Worm (Caenorhabditis elegans): Measurements from ENCODE around the gene K02G10.5.

The K02G10.5 gene

ce11 chrX:4691148-4691773 is at the start of gene K02G10.5:
Gene K02G10.5 (minus strand): TSS chrX:4691198.
- TF ChIP-seq ceh-2 (tag; optimal IDR thresholded peaks at IDR 0.05) = no peak
- no peak for TF ChIP-seq C38D4.7 (GFP tag; optimal IDR thresholded peaks at IDR 0.05)
- no peak for TF ChIP-seq pha-2 (tag; optimal IDR thresholded peaks at IDR 0.05)
- TF ChIP-seq hlh-8 (tag; optimal IDR thresholded peaks at IDR 0.05) = no peak
- no peak for TF ChIP-seq C08G9.2 (tag; optimal IDR thresholded peaks at IDR 0.05)
- TF ChIP-seq tbx-7 (tag; optimal IDR thresholded peaks at IDR 0.05) = no peak
- no peak for TF ChIP-seq ceh-24 (tag; optimal IDR thresholded peaks at IDR 0.05)
- no peak for TF ChIP-seq hlh-6 (tag; optimal IDR thresholded peaks at IDR 0.05)
- TF ChIP-seq nhr-232 (tag; optimal IDR thresholded peaks at IDR 0.05) = no peak
- TF ChIP-seq syd-9 (tag; optimal IDR thresholded peaks at IDR 0.05) = no peak
- TF ChIP-seq hlh-30 (tag; optimal IDR thresholded peaks at IDR 0.05; ENCODE audit: insufficient read depth) = no peak
- TF ChIP-seq hlh-13 (GFP tag; optimal IDR thresholded peaks at IDR 0.05) = no peak
- TF ChIP-seq ztf-16 (tag; optimal IDR thresholded peaks at IDR 0.05) = no peak
- no peak for TF ChIP-seq tbx-2 (tag; optimal IDR thresholded peaks at IDR 0.05)

ce11 chrX:4740630-4741029 is 49.6 kb upstream of the K02G10.5 start:
- TF ChIP-seq unc-55 (GFP tag; optimal IDR thresholded peaks at IDR 0.05) (no peak), nhr-232 (tag; optimal IDR thresholded peaks at IDR 0.05) (no peak), unc-42 (tag; optimal IDR thresholded peaks at IDR 0.05) (no peak), fkh-6 (tag; optimal IDR thresholded peaks at IDR 0.05) (no peak), ceh-45 (GFP tag; IDR thresholded peaks at IDR 0.05) (no peak), ceh-18 (tag; optimal IDR thresholded peaks at IDR 0.05) (no peak), nhr-11 (tag; optimal IDR thresholded peaks at IDR 0.05) (no peak), dmd-4 (tag; optimal IDR thresholded peaks at IDR 0.05; ENCODE audit: borderline replicate concordance) (no peak), odd-2 (tag; optimal IDR thresholded peaks at IDR 0.05) (no peak), pha-2 (tag; optimal IDR thresholded peaks at IDR 0.05) (no peak), ama-1 (optimal IDR thresholded peaks at IDR 0.05) (no peak), ceh-14 (tag; optimal IDR thresholded peaks at IDR 0.05) (no peak), hlh-8 (tag; optimal IDR thresholded peaks at IDR 0.05) (no peak), lin-11 (tag; optimal IDR thresholded peaks at IDR 0.05) (no peak), ceh-9 (tag; optimal IDR thresholded peaks at IDR 0.05) (no peak), ets-4 (tag; optimal IDR thresholded peaks at IDR 0.05) (no peak)

ce11 chrX:4732752-4733151 is 41.8 kb upstream of the K02G10.5 start, which contains the start of gene aman-1:
Gene aman-1 (plus strand): TSS chrX:4733095.
- TF ChIP-seq unc-86 (tag; optimal IDR thresholded peaks at IDR 0.05) (no peak), zip-5 (tag; optimal IDR thresholded peaks at IDR 0.05) (no peak), F13H6.1 (tag; optimal IDR thresholded peaks at IDR 0.05) (no peak), npax-4 (tag; optimal IDR thresholded peaks at IDR 0.05) (no peak), hlh-30 (tag; optimal IDR thresholded peaks at IDR 0.05; ENCODE audit: insufficient read depth) (no peak), nfya-1 (tag; optimal IDR thresholded peaks at IDR 0.05) (no peak), pqm-1 (tag; optimal IDR thresholded peaks at IDR 0.05) (no peak), elt-2 (tag; optimal IDR thresholded peaks at IDR 0.05) (peak; percentile 94)

- TF ChIP-seq Y22D7AL.16 (tag; optimal IDR thresholded peaks at IDR 0.05) = no peak
- TF ChIP-seq unc-55 (GFP tag; optimal IDR thresholded peaks at IDR 0.05) = no peak
- TF ChIP-seq unc-42 (tag; optimal IDR thresholded peaks at IDR 0.05) = no peak
- TF ChIP-seq dve-1 (tag; optimal IDR thresholded peaks at IDR 0.05) = no peak
- no peak for TF ChIP-seq ceh-18 (tag; optimal IDR thresholded peaks at IDR 0.05)
- no peak for TF ChIP-seq pqm-1 (tag; optimal IDR thresholded peaks at IDR 0.05)
- TF ChIP-seq ceh-45 (GFP tag; IDR thresholded peaks at IDR 0.05) = no peak
- no peak for TF ChIP-seq C38D4.7 (GFP tag; optimal IDR thresholded peaks at IDR 0.05)
- TF ChIP-seq nhr-232 (tag; optimal IDR thresholded peaks at IDR 0.05) = no peak
- TF ChIP-seq nfya-1 (tag; optimal IDR thresholded peaks at IDR 0.05) = no peak
- no peak for TF ChIP-seq sox-2 (GFP tag; IDR thresholded peaks at IDR 0.05)
- no peak for TF ChIP-seq T23F11.4 (GFP tag; optimal IDR thresholded peaks at IDR 0.05)
- no peak for TF ChIP-seq fax-1 (tag; optimal IDR thresholded peaks at IDR 0.05)
- no peak for TF ChIP-seq ztf-16 (tag; optimal IDR thresholded peaks at IDR 0.05)
- no peak for TF ChIP-seq ceh-48 (tag; optimal IDR thresholded peaks at IDR 0.05)
- TF ChIP-seq ceh-14 (tag; optimal IDR thresholded peaks at IDR 0.05) = no peak
These were observed 36.4 kb upstream of the K02G10.5 start, which contains the start of gene acc-3 for ce11 chrX:4727388-4727787. Gene acc-3 (minus strand): TSS chrX:4727488.
